Fruit fly (Drosophila melanogaster): ENCODE results near the gene CG14985.

The CG14985 gene

DNA sequence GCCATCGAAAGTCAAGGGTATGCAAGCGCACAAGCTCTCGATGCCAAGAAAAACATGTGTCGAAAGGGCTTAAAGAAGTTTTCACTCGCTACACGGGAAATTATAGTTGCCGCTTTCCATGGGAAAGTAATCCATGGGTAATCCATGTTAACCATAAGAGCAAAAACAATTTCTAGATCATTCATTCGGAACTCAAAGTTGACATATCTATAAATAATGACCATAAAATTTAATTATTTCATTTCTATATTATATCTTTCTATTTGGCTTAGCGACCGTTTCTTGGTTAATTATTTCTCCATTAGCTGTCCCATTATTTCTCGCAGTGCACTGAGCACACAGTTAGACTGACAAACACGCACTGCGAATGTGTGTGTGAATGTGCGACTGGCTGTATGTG, 2.6 kb upstream of the CG14985 start (continued):
- TF ChIP-seq CG9876 (GFP tag; optimal IDR thresholded peaks at IDR 0.05) (no peak), Jarid2 (GFP tag; optimal IDR thresholded peaks at IDR 0.05) (no peak), CG10654 (GFP tag; optimal IDR thresholded peaks at IDR 0.05) (no peak), caup (GFP tag; optimal IDR thresholded peaks at IDR 0.05; ENCODE audit: severe bottlenecking) (peak; percentile 3), tll (GFP tag; optimal IDR thresholded peaks at IDR 0.05) (no peak), Hand (GFP tag; optimal IDR thresholded peaks at IDR 0.05) (peak; percentile 75), Scr (GFP tag; IDR thresholded peaks at IDR 0.05; ENCODE audit: partially characterized antibody) (no peak), ac (GFP tag; optimal IDR thresholded peaks at IDR 0.05) (no peak), CG5953 (GFP tag; IDR thresholded peaks at IDR 0.05) (no peak), CG15011 (GFP tag; optimal IDR thresholded peaks at IDR 0.05) (no peak), Kr (GFP tag; optimal IDR thresholded peaks at IDR 0.05) (no peak), sim (GFP tag; IDR thresholded peaks at IDR 0.05) (no peak), oc (tag; optimal IDR thresholded peaks at IDR 0.05) (no peak), CG30403 (GFP tag; optimal IDR thresholded peaks at IDR 0.05) (peak; percentile 33), CG11456 (GFP tag; IDR thresholded peaks at IDR 0.05) (no peak), MTF-1 (GFP tag; optimal IDR thresholded peaks at IDR 0.05; ENCODE audit: borderline replicate concordance) (no peak), ftz-f1 (GFP tag; optimal IDR thresholded peaks at IDR 0.05) (no peak), CG2202 (tag; optimal IDR thresholded peaks at IDR 0.05) (no peak), CG12071 (GFP tag; optimal IDR thresholded peaks at IDR 0.05) (no peak), twi (tag; optimal IDR thresholded peaks at IDR 0.05) (no peak), CG9817 (tag; optimal IDR thresholded peaks at IDR 0.05) (no peak), sc (optimal IDR thresholded peaks at IDR 0.05) (no peak), sc (GFP tag; optimal IDR thresholded peaks at IDR 0.05) (no peak), PHDP (tag; optimal IDR thresholded peaks at IDR 0.05) (peak; percentile 52), hbn (GFP tag; IDR thresholded peaks at IDR 0.05; ENCODE audit: partially characterized antibody) (no peak), dpn (GFP tag; optimal IDR thresholded peaks at IDR 0.05) (peak in 1 of 2 experiments; percentile 21), chm (GFP tag; IDR thresholded peaks at IDR 0.05) (no peak), CG13624 (GFP tag; optimal IDR thresholded peaks at IDR 0.05) (no peak), cas (GFP tag; IDR thresholded peaks at IDR 0.05) (no peak), CG16779 (GFP tag; IDR thresholded peaks at IDR 0.05) (no peak), CG31224 (GFP tag; IDR thresholded peaks at IDR 0.05) (no peak), CG6175 (GFP tag; IDR thresholded peaks at IDR 0.05) (no peak), Hmx (GFP tag; optimal IDR thresholded peaks at IDR 0.05) (no peak), CG7357 (GFP tag; IDR thresholded peaks at IDR 0.05) (no peak), CG11504 (tag; optimal IDR thresholded peaks at IDR 0.05) (peak; percentile 55), vfl (GFP tag; optimal IDR thresholded peaks at IDR 0.05) (no peak), CG33213 (GFP tag; optimal IDR thresholded peaks at IDR 0.05) (no peak)

DNA sequence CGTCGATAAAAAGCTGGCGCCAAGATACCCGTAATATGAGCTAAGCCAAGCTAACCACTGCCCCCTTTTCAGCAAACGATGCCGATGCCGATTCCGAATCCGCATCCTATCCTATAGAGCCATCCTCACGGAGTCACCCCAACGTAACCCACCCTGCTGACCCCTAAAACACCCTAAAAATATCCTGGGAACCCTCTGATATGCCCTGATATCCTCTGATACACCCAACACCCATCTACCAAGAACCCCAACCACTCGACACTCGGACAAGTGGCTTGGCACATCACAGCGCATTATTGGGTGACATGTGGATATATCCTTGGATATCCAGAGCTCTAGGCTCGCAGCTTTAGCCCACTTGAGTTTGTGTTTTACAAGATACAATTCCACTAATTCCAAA, 1.8 kb upstream of the CG14985 start:
- TF ChIP-seq CG13894 (tag; optimal IDR thresholded peaks at IDR 0.05) (peak; percentile 93), crol (GFP tag; IDR thresholded peaks at IDR 0.05) (no peak), Ets65A (GFP tag) (peak; percentile 51)

DNA sequence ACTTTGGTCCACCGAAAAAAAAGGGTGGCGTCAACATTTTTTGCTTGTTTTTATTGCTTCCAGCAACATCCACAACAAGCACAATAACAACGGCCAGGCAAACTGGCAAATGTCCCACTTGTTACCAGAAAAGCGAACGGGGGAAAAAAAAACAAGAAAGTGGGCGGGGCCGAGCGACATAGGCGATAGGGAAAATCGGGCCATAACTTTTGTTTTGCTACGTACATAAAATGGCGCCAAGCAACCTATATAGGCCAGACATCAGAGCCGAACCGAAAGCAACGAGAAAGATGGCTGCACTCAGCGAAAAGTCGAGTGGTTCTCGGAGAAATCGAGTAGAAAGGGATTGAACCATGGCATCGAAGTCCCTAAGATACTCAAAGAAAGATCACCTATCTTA, 4.0 kb downstream of the CG14985 start:
- TF ChIP-seq CG3065 (GFP tag; optimal IDR thresholded peaks at IDR 0.05) (no peak), CG17361 (GFP tag; IDR thresholded peaks at IDR 0.05) (0 out of 3 replicates have a peak, but pooled peaks have one; percentile 37), CG7556 (GFP tag; optimal IDR thresholded peaks at IDR 0.05) (peak; percentile 39), CoRest (tag; optimal IDR thresholded peaks at IDR 0.05) (peak; percentile 7), Dad (GFP tag; optimal IDR thresholded peaks at IDR 0.05) (no peak), Sox102F (GFP tag; optimal IDR thresholded peaks at IDR 0.05) (peak; percentile 7), CG13894 (tag; optimal IDR thresholded peaks at IDR 0.05) (peak; percentile 62), wdn (GFP tag; IDR thresholded peaks at IDR 0.05) (no peak), CG2116 (GFP tag; optimal IDR thresholded peaks at IDR 0.05) (no peak), dmrt99B (tag; optimal IDR thresholded peaks at IDR 0.05) (peak; percentile 41), CG32532 (GFP tag; IDR thresholded peaks at IDR 0.05) (no peak), gsb-n (tag; optimal IDR thresholded peaks at IDR 0.05) (no peak), CG10209 (GFP tag; optimal IDR thresholded peaks at IDR 0.05) (peak; percentile 21)

All from whole organism, embryonic.